Fruit fly (Drosophila melanogaster) whole organism, prepupa: ENCODE measurements around the gene CG43098.

Experiments used
- Blimp-1 ChIP-seq: fragments of 200-800 bp; sonication (Bioruptor generic); optimal IDR thresholded peaks from 3 replicates; lab custom pipeline; 2017; ENCODE audit warnings: missing biosample characterization, missing genetic modification characterization, mild to moderate bottlenecking, moderate library complexity, missing genetic modification reagents
- CG10631 ChIP-seq: fragments of 200-800 bp; sonication (Bioruptor generic); optimal IDR thresholded peaks from 2 replicates; lab custom pipeline; 2016; ENCODE audit warnings: missing biosample characterization, missing genetic modification characterization
- CG10669 ChIP-seq: fragments of 200-800 bp; sonication (Bioruptor generic); optimal IDR thresholded peaks from 3 replicates; lab custom pipeline; 2018; ENCODE audit warnings: missing biosample characterization, mild to moderate bottlenecking, missing genetic modification characterization, moderate library complexity
- CG11902 ChIP-seq: fragments of 200-800 bp; sonication (Bioruptor generic); optimal IDR thresholded peaks from 3 replicates; lab custom pipeline; 2016; ENCODE audit warnings: missing biosample characterization, missing genetic modification characterization
- CG3032 ChIP-seq: fragments of 200-800 bp; optimal IDR thresholded peaks from 2 replicates; lab custom pipeline; 2019; ENCODE audit warnings: missing biosample characterization, mild to moderate bottlenecking, missing genetic modification characterization, moderate library complexity
- CG34406 ChIP-seq: fragments of 200-800 bp; sonication (Bioruptor generic); optimal IDR thresholded peaks from 3 replicates; lab custom pipeline; 2016; ENCODE audit warnings: missing biosample characterization, missing genetic modification characterization
- CG4318 ChIP-seq: fragments of 200-800 bp; sonication (Bioruptor generic); optimal IDR thresholded peaks from 3 replicates; lab custom pipeline; 2017; ENCODE audit warnings: missing biosample characterization, mild to moderate bottlenecking, missing genetic modification characterization
- CG6808 ChIP-seq: fragments of 200-800 bp; sonication (Bioruptor generic); optimal IDR thresholded peaks from 3 replicates; lab custom pipeline; 2017; ENCODE audit warnings: missing biosample characterization, missing genetic modification characterization, mild to moderate bottlenecking, moderate library complexity, missing genetic modification reagents
- CG6854 ChIP-seq: fragments of 200-800 bp; sonication (Bioruptor generic); optimal IDR thresholded peaks from 2 replicates; lab custom pipeline; 2017; ENCODE audit warnings: missing biosample characterization, mild to moderate bottlenecking, missing genetic modification characterization
- CG7368 ChIP-seq: fragments of 200-800 bp; sonication (Bioruptor generic); optimal IDR thresholded peaks from 3 replicates; lab custom pipeline; 2016; ENCODE audit warnings: missing biosample characterization, missing genetic modification characterization
- CG8119 ChIP-seq: fragments of 200-800 bp; sonication (Bioruptor generic); IDR thresholded peaks from 3 replicates; pipeline ENCODE4 v1.3.6; 2022; ENCODE audit warnings: missing biosample characterization, missing genetic modification characterization
- CG8319 ChIP-seq: fragments of 200-800 bp; sonication (Bioruptor generic); optimal IDR thresholded peaks from 3 replicates; lab custom pipeline; 2016; ENCODE audit warnings: missing biosample characterization, missing genetic modification characterization
- CG8632 ChIP-seq: fragments of 200-800 bp; sonication (Bioruptor generic); optimal IDR thresholded peaks from 3 replicates; lab custom pipeline; 2016; ENCODE audit warnings: missing biosample characterization, missing genetic modification characterization
- CG9139 ChIP-seq: fragments of 200-800 bp; sonication (Bioruptor generic); optimal IDR thresholded peaks from 3 replicates; lab custom pipeline; 2017; ENCODE audit warnings: missing biosample characterization, mild to moderate bottlenecking, missing genetic modification characterization
- Eip78C ChIP-seq: fragments of 200-800 bp; sonication (Bioruptor generic); peaks from one replicate; lab custom pipeline; 2016; ENCODE audit warnings: missing biosample characterization, missing genetic modification characterization
- Ets21C ChIP-seq: fragments of 200-800 bp; sonication (Bioruptor generic); optimal IDR thresholded peaks from 3 replicates; lab custom pipeline; 2016; ENCODE audit warnings: missing biosample characterization, missing genetic modification characterization
- Hr39 ChIP-seq: fragments of 200-800 bp; sonication (Bioruptor generic); optimal IDR thresholded peaks from 2 replicates; lab custom pipeline; 2016; ENCODE audit warnings: missing biosample characterization, missing genetic modification characterization
- Lpt ChIP-seq: fragments of 200-800 bp; sonication (Bioruptor generic); optimal IDR thresholded peaks from 3 replicates; lab custom pipeline; 2016; ENCODE audit warnings: missing biosample characterization, missing genetic modification characterization
- Met ChIP-seq: fragments of 200-800 bp; sonication (Bioruptor generic); optimal IDR thresholded peaks from 3 replicates; lab custom pipeline; 2016; ENCODE audit warnings: missing biosample characterization, missing genetic modification characterization
- OdsH ChIP-seq: fragments of 200-800 bp; sonication (Bioruptor generic); optimal IDR thresholded peaks from 3 replicates; lab custom pipeline; 2016; ENCODE audit warnings: missing biosample characterization, missing genetic modification characterization
- Smox ChIP-seq: fragments of 200-800 bp; sonication (Bioruptor generic); optimal IDR thresholded peaks from 3 replicates; lab custom pipeline; 2016; ENCODE audit warnings: missing biosample characterization, missing genetic modification characterization
- Sox14 ChIP-seq: fragments of 200-800 bp; sonication (Bioruptor generic); optimal IDR thresholded peaks from 3 replicates; lab custom pipeline; 2016; ENCODE audit warnings: missing biosample characterization, missing genetic modification characterization
- achi ChIP-seq: fragments of 200-800 bp; sonication (Bioruptor generic); optimal IDR thresholded peaks from 3 replicates; lab custom pipeline; 2016; ENCODE audit warnings: missing biosample characterization, missing genetic modification characterization
- cyc ChIP-seq: fragments of 200-800 bp; sonication (Bioruptor generic); optimal IDR thresholded peaks from 3 replicates; lab custom pipeline; 2016; ENCODE audit warnings: missing biosample characterization, missing genetic modification characterization
- dac ChIP-seq: fragments of 200-800 bp; sonication (Bioruptor generic); optimal IDR thresholded peaks from 2 replicates; lab custom pipeline; 2017; ENCODE audit warnings: missing biosample characterization, mild to moderate bottlenecking, missing genetic modification characterization
- dsx ChIP-seq: fragments of 200-800 bp; optimal IDR thresholded peaks from 3 replicates; lab custom pipeline; 2019; ENCODE audit warnings: missing biosample characterization, mild to moderate bottlenecking, missing genetic modification characterization, moderate library complexity; ENCODE audit not compliant: poor library complexity, severe bottlenecking
- esn ChIP-seq: fragments of 200-800 bp; sonication (Bioruptor generic); optimal IDR thresholded peaks from 2 replicates; lab custom pipeline; 2016; ENCODE audit warnings: missing biosample characterization, mild to moderate bottlenecking, missing genetic modification characterization, moderate library complexity
- fd85E ChIP-seq: fragments of 200-800 bp; sonication (Bioruptor generic); optimal IDR thresholded peaks from 3 replicates; lab custom pipeline; 2016; ENCODE audit warnings: missing biosample characterization, missing genetic modification characterization
- fkh ChIP-seq: fragments of 200-800 bp; sonication (Bioruptor generic); optimal IDR thresholded peaks from 3 replicates; lab custom pipeline; 2017; ENCODE audit warnings: missing biosample characterization, mild to moderate bottlenecking, missing genetic modification characterization, moderate library complexity
- lz ChIP-seq: fragments of 200-800 bp; sonication (Bioruptor generic); optimal IDR thresholded peaks from 3 replicates; lab custom pipeline; 2016; ENCODE audit warnings: missing biosample characterization, missing genetic modification characterization
- pdm3 ChIP-seq: fragments of 200-800 bp; sonication (Bioruptor generic); optimal IDR thresholded peaks from 3 replicates; lab custom pipeline; 2016; ENCODE audit warnings: missing biosample characterization, missing genetic modification characterization
- salr ChIP-seq, 2 experiments: fragments of 200-800 bp; sonication (Bioruptor generic); optimal IDR thresholded peaks; 3 replicates each; lab custom pipeline; 2016 to 2018; ENCODE audit warnings: missing biosample characterization in 2 of 2, missing genetic modification characterization in 2 of 2, mild to moderate bottlenecking in 1 of 2
- ss ChIP-seq, 2 experiments: fragments of 200-800 bp; sonication (Bioruptor generic); optimal IDR thresholded peaks; 2 replicates in 1 of 2; 3 replicates in 1 of 2; lab custom pipeline; 2017 to 2018; ENCODE audit warnings: mild to moderate bottlenecking in 2 of 2, missing biosample characterization in 2 of 2, missing genetic modification characterization in 2 of 2, moderate library complexity in 1 of 2
- svp ChIP-seq: fragments of 200-800 bp; sonication (Bioruptor generic); peaks from one replicate; lab custom pipeline; 2016; ENCODE audit warnings: missing biosample characterization, missing genetic modification characterization
- topi ChIP-seq: fragments of 200-800 bp; sonication (Bioruptor generic); optimal IDR thresholded peaks from 3 replicates; lab custom pipeline; 2016; ENCODE audit warnings: missing biosample characterization, missing genetic modification characterization
- vri ChIP-seq: fragments of 200-800 bp; sonication (Bioruptor generic); optimal IDR thresholded peaks from 3 replicates; lab custom pipeline; 2016; ENCODE audit warnings: missing biosample characterization, mild to moderate bottlenecking, missing genetic modification characterization

The CG43098 gene

DNA sequence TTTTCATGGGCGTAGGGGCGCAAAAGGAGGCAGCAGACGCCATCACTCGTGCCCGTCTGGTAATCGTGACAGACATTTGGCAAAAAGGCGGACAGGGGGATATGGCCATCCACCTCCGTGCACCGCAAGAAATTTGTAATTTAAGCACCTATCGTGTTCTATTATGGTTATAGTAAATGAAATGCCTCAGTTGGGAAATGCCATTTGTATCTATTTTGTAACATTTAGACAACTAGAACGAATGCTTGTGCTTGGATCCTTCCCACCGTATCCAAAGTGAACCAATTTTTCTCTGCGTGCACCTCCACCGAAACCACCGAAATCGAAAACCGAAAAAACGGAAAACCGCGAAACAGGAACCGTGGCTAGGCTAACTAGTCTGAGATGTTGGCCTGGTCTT is 2.0 kb upstream of the CG43098 start (continued):
- TF ChIP-seq pdm3 (GFP tag; lab: Kevin White, UChicago) = peak; percentile 50
- TF ChIP-seq dac (GFP tag; lab: Kevin White, UChicago) = peak; percentile 73
- TF ChIP-seq cyc (GFP tag; lab: Kevin White, UChicago) = no peak
- no peak for TF ChIP-seq CG8319 (GFP tag; lab: Kevin White, UChicago)
- peak in 1 of 2 experiments; percentile 14 for TF ChIP-seq salr (GFP tag; optimal IDR thresholded peaks at IDR 0.05; lab: Kevin White, UChicago)
- peak; percentile 84 for TF ChIP-seq CG8119
- no peak for TF ChIP-seq Blimp-1
- no peak for TF ChIP-seq CG7368 (GFP tag; lab: Kevin White, UChicago)
- TF ChIP-seq OdsH (GFP tag; lab: Kevin White, UChicago) = peak; percentile 39
- TF ChIP-seq CG34406 (GFP tag; lab: Kevin White, UChicago) = peak; percentile 8
- peak; percentile 56 for TF ChIP-seq achi (GFP tag; lab: Kevin White, UChicago)
- peak; percentile 41 for TF ChIP-seq CG10631 (GFP tag; lab: Kevin White, UChicago)
- no peak for TF ChIP-seq CG6808 (GFP tag; lab: Kevin White, UChicago)
- no peak for TF ChIP-seq CG6854 (GFP tag; lab: Kevin White, UChicago)

dm6 chr3L:3657897-3658296 is 971 bp upstream of the CG43098 start:
- TF ChIP-seq CG10631 (GFP tag; lab: Kevin White, UChicago) = no peak
- no peak for TF ChIP-seq CG4318 (GFP tag; lab: Kevin White, UChicago)
- peak; percentile 19 for TF ChIP-seq Hr39 (GFP tag; lab: Kevin White, UChicago)
- TF ChIP-seq CG11902 (GFP tag; lab: Kevin White, UChicago) = no peak
- TF ChIP-seq dsx = no peak
- peak; percentile 7 for TF ChIP-seq OdsH (GFP tag; lab: Kevin White, UChicago)
- TF ChIP-seq CG34406 (GFP tag; lab: Kevin White, UChicago) = no peak
- TF ChIP-seq fkh (GFP tag; lab: Kevin White, UChicago) = no peak
- no peak for TF ChIP-seq CG8119
- TF ChIP-seq ss (GFP tag; optimal IDR thresholded peaks at IDR 0.05; lab: Kevin White, UChicago) = no peak
- TF ChIP-seq svp (GFP tag; lab: Kevin White, UChicago) = peak; percentile 66
- peak; percentile 22 for TF ChIP-seq Smox (GFP tag; lab: Kevin White, UChicago)
- TF ChIP-seq esn (GFP tag; lab: Kevin White, UChicago) = peak; percentile 24
- TF ChIP-seq CG6808 (GFP tag; lab: Kevin White, UChicago) = no peak
- no peak for TF ChIP-seq fd85E (GFP tag; lab: Kevin White, UChicago)
- TF ChIP-seq Eip78C = peak; percentile 65
- TF ChIP-seq Sox14 = no peak
- no peak for TF ChIP-seq CG8632 (GFP tag; lab: Kevin White, UChicago)
- no peak for TF ChIP-seq CG3032 (tag; lab: Kevin White, UChicago)
- no peak for TF ChIP-seq lz
- no peak for TF ChIP-seq Lpt (GFP tag; lab: Kevin White, UChicago)
- no peak for TF ChIP-seq vri (GFP tag; lab: Kevin White, UChicago)
- TF ChIP-seq Ets21C = peak; percentile 0
- peak; percentile 18 for TF ChIP-seq Met (GFP tag; lab: Kevin White, UChicago)
- TF ChIP-seq CG9139 (GFP tag; lab: Kevin White, UChicago) = no peak
- TF ChIP-seq Blimp-1 = peak; percentile 25
- no peak for TF ChIP-seq CG10669 (GFP tag; lab: Kevin White, UChicago)
- TF ChIP-seq dac (GFP tag; lab: Kevin White, UChicago) = no peak
- TF ChIP-seq CG8319 (GFP tag; lab: Kevin White, UChicago) = no peak
- no peak for TF ChIP-seq topi
- TF ChIP-seq, all 60 proteins: peak for 9
